Fruit fly (Drosophila melanogaster): Measurements from ENCODE around the gene CG43078.

Gene CG43078

dm6 chr3L:8543866-8544265, 32.7 kb upstream of the CG43078 start:
- TF ChIP-seq CG6792 (GFP tag; optimal IDR thresholded peaks at IDR 0.05) (peak; percentile 5), topi (GFP tag; optimal IDR thresholded peaks at IDR 0.05) (peak; percentile 28), lz (GFP tag; optimal IDR thresholded peaks at IDR 0.05) (peak; percentile 6), Sox15 (GFP tag; optimal IDR thresholded peaks at IDR 0.05) (no peak), esn (GFP tag; optimal IDR thresholded peaks at IDR 0.05) (peak; percentile 30), CG11902 (GFP tag; optimal IDR thresholded peaks at IDR 0.05) (no peak), svp (GFP tag) (peak; percentile 42), Eip78C (GFP tag) (peak; percentile 78), achi (GFP tag; optimal IDR thresholded peaks at IDR 0.05) (peak; percentile 3), Hr39 (GFP tag; optimal IDR thresholded peaks at IDR 0.05) (no peak), CG31627 (GFP tag; optimal IDR thresholded peaks at IDR 0.05) (peak; percentile 10), OdsH (GFP tag; optimal IDR thresholded peaks at IDR 0.05) (peak; percentile 3)

dm6 chr3L:8544710-8545109, 31.9 kb upstream of the CG43078 start, which contains the start of gene rhea:
Gene rhea (plus strand): TSS chr3L:8545001.
- TF ChIP-seq OdsH (GFP tag; optimal IDR thresholded peaks at IDR 0.05): peak; percentile 37
- TF ChIP-seq CG1621 (tag; optimal IDR thresholded peaks at IDR 0.05): peak; percentile 79
- TF ChIP-seq lz (GFP tag; optimal IDR thresholded peaks at IDR 0.05): peak; percentile 6
- TF ChIP-seq Eip78C (GFP tag): peak; percentile 53
- TF ChIP-seq acj6 (GFP tag; optimal IDR thresholded peaks at IDR 0.05): peak; percentile 32
- peak; percentile 43 for TF ChIP-seq fkh (GFP tag; optimal IDR thresholded peaks at IDR 0.05)
- TF ChIP-seq Met (GFP tag; optimal IDR thresholded peaks at IDR 0.05): peak; percentile 23
- peak; percentile 19 for TF ChIP-seq Sox14 (GFP tag; optimal IDR thresholded peaks at IDR 0.05)
- no peak for TF ChIP-seq CG4318 (GFP tag; optimal IDR thresholded peaks at IDR 0.05)
- peak; percentile 8 for TF ChIP-seq CG31627 (GFP tag; optimal IDR thresholded peaks at IDR 0.05)
- TF ChIP-seq CG8119 (GFP tag; IDR thresholded peaks at IDR 0.05): no peak
- peak; percentile 18 for TF ChIP-seq dsx (GFP tag; optimal IDR thresholded peaks at IDR 0.05; ENCODE audit: poor library complexity, severe bottlenecking)
- TF ChIP-seq esn (GFP tag; optimal IDR thresholded peaks at IDR 0.05): no peak
- peak; percentile 33 for TF ChIP-seq achi (GFP tag; optimal IDR thresholded peaks at IDR 0.05)
- peak; percentile 5 for TF ChIP-seq svp (GFP tag)
- peak; percentile 7 for TF ChIP-seq Hr4 (GFP tag; optimal IDR thresholded peaks at IDR 0.05)
- TF ChIP-seq spab (GFP tag; optimal IDR thresholded peaks at IDR 0.05): no peak
- TF ChIP-seq CG3032 (tag; optimal IDR thresholded peaks at IDR 0.05): peak; percentile 8

dm6 chr3L:8545473-8545872, 31.1 kb upstream of the CG43078 start:
- TF ChIP-seq ss (GFP tag; optimal IDR thresholded peaks at IDR 0.05) (peak in 1 of 2 experiments; percentile 2), Sox102F (GFP tag; optimal IDR thresholded peaks at IDR 0.05) (no peak), Eip78C (GFP tag) (peak; percentile 41), svp (GFP tag) (peak; percentile 91), Sox15 (GFP tag; optimal IDR thresholded peaks at IDR 0.05) (no peak), Hr38 (GFP tag; optimal IDR thresholded peaks at IDR 0.05) (no peak)

- TF ChIP-seq CG11902 (GFP tag; optimal IDR thresholded peaks at IDR 0.05) (no peak), topi (GFP tag; optimal IDR thresholded peaks at IDR 0.05) (peak; percentile 16), OdsH (GFP tag; optimal IDR thresholded peaks at IDR 0.05) (no peak), CG4318 (GFP tag; optimal IDR thresholded peaks at IDR 0.05) (no peak), Hr4 (GFP tag; optimal IDR thresholded peaks at IDR 0.05) (no peak), achi (GFP tag; optimal IDR thresholded peaks at IDR 0.05) (peak; percentile 1), pdm3 (GFP tag; optimal IDR thresholded peaks at IDR 0.05) (no peak), spab (GFP tag; optimal IDR thresholded peaks at IDR 0.05) (no peak), Eip93F (GFP tag; optimal IDR thresholded peaks at IDR 0.05) (peak; percentile 71), fkh (GFP tag; optimal IDR thresholded peaks at IDR 0.05) (peak; percentile 92), Sox15 (GFP tag; optimal IDR thresholded peaks at IDR 0.05) (no peak), Hr38 (GFP tag; optimal IDR thresholded peaks at IDR 0.05) (no peak), dsx (GFP tag; optimal IDR thresholded peaks at IDR 0.05; ENCODE audit: poor library complexity, severe bottlenecking) (peak; percentile 57), lz (GFP tag; optimal IDR thresholded peaks at IDR 0.05) (no peak), CG31627 (GFP tag; optimal IDR thresholded peaks at IDR 0.05) (no peak), acj6 (GFP tag; optimal IDR thresholded peaks at IDR 0.05) (no peak), Ets21C (GFP tag; optimal IDR thresholded peaks at IDR 0.05) (no peak), Blimp-1 (GFP tag; optimal IDR thresholded peaks at IDR 0.05) (no peak), CG6163 (GFP tag; IDR thresholded peaks at IDR 0.05) (peak; percentile 75), Sox14 (GFP tag; optimal IDR thresholded peaks at IDR 0.05) (peak; percentile 78), Met (GFP tag; optimal IDR thresholded peaks at IDR 0.05) (peak; percentile 39), Sox102F (GFP tag; optimal IDR thresholded peaks at IDR 0.05) (peak; percentile 57), CG8632 (GFP tag; optimal IDR thresholded peaks at IDR 0.05) (no peak), CG8119 (GFP tag; IDR thresholded peaks at IDR 0.05) (peak; percentile 70), CG3032 (tag; optimal IDR thresholded peaks at IDR 0.05) (peak; percentile 15), net (GFP tag; optimal IDR thresholded peaks at IDR 0.05) (peak; percentile 68), fd59A (GFP tag; optimal IDR thresholded peaks at IDR 0.05) (no peak), salr (GFP tag; optimal IDR thresholded peaks at IDR 0.05) (no peak), CG6854 (GFP tag; optimal IDR thresholded peaks at IDR 0.05) (peak; percentile 79), CG6792 (GFP tag; optimal IDR thresholded peaks at IDR 0.05) (no peak), Ets96B (tag; optimal IDR thresholded peaks at IDR 0.05) (peak; percentile 7), CG7368 (GFP tag; optimal IDR thresholded peaks at IDR 0.05) (peak; percentile 14), esn (GFP tag; optimal IDR thresholded peaks at IDR 0.05) (peak; percentile 35), CG8319 (GFP tag; optimal IDR thresholded peaks at IDR 0.05) (no peak), CG9139 (GFP tag; optimal IDR thresholded peaks at IDR 0.05) (peak; percentile 85), svp (GFP tag) (peak; percentile 82)
These were observed 30.2 kb upstream of the CG43078 start for dm6 chr3L:8546355-8546771.

All from whole organism, prepupa.